Fruit fly (Drosophila melanogaster): ENCODE measurements around the gene CG7330.
A peak's percentile ranks its signal among the peaks of the same experiment; 100 is the strongest.

The CG7330 gene

dm6 chr3L:18172064-18172696 lies 23.5 kb downstream of the CG7330 start:
- TF ChIP-seq svp (GFP tag) (peak; percentile 33), CG6163 (GFP tag; IDR thresholded peaks at IDR 0.05) (no peak), CG6792 (GFP tag; optimal IDR thresholded peaks at IDR 0.05) (no peak), CG11902 (GFP tag; optimal IDR thresholded peaks at IDR 0.05) (no peak), CG16779 (tag; optimal IDR thresholded peaks at IDR 0.05) (no peak), CG6808 (GFP tag; optimal IDR thresholded peaks at IDR 0.05) (no peak), Eip93F (GFP tag; optimal IDR thresholded peaks at IDR 0.05) (no peak), esn (GFP tag; optimal IDR thresholded peaks at IDR 0.05) (no peak), Eip78C (GFP tag) (peak; percentile 22), Hr38 (GFP tag; optimal IDR thresholded peaks at IDR 0.05) (no peak), cyc (GFP tag; optimal IDR thresholded peaks at IDR 0.05) (no peak)

- no peak for TF ChIP-seq CG10631 (GFP tag; optimal IDR thresholded peaks at IDR 0.05)
- peak; percentile 32 for TF ChIP-seq dsx (GFP tag; optimal IDR thresholded peaks at IDR 0.05; ENCODE audit: poor library complexity, severe bottlenecking)
- peak; percentile 43 for TF ChIP-seq Eip78C (GFP tag)
Observed at dm6 chr3L:18173668-18174067, 24.9 kb downstream of the CG7330 start.

dm6 chr3L:18174833-18175232 lies 26.1 kb downstream of the CG7330 start:
- TF ChIP-seq CG1621 (tag; optimal IDR thresholded peaks at IDR 0.05) (no peak), achi (GFP tag; optimal IDR thresholded peaks at IDR 0.05) (no peak), dac (GFP tag; optimal IDR thresholded peaks at IDR 0.05) (no peak), Gug (GFP tag; IDR thresholded peaks at IDR 0.05) (no peak)

- no peak for TF ChIP-seq CG6808 (GFP tag; optimal IDR thresholded peaks at IDR 0.05)
- no peak for TF ChIP-seq CG32006 (GFP tag; optimal IDR thresholded peaks at IDR 0.05)
- TF ChIP-seq Hr39 (GFP tag; optimal IDR thresholded peaks at IDR 0.05) = no peak
- TF ChIP-seq fkh (GFP tag; optimal IDR thresholded peaks at IDR 0.05) = peak; percentile 82
- TF ChIP-seq CG6276 (GFP tag; optimal IDR thresholded peaks at IDR 0.05) = peak; percentile 2
- TF ChIP-seq CG11902 (GFP tag; optimal IDR thresholded peaks at IDR 0.05) = no peak
- TF ChIP-seq OdsH (GFP tag; optimal IDR thresholded peaks at IDR 0.05) = no peak
- no peak for TF ChIP-seq Sox102F (GFP tag; optimal IDR thresholded peaks at IDR 0.05)
- no peak for TF ChIP-seq CG3032 (tag; optimal IDR thresholded peaks at IDR 0.05)
- TF ChIP-seq eg (GFP tag; IDR thresholded peaks at IDR 0.05) = 0 out of 3 replicates have a peak, but pooled peaks have one; percentile 19
- TF ChIP-seq Eip78C (GFP tag) = peak; percentile 16
- no peak for TF ChIP-seq salr (GFP tag; optimal IDR thresholded peaks at IDR 0.05)
- no peak for TF ChIP-seq Hr38 (GFP tag; optimal IDR thresholded peaks at IDR 0.05)
- TF ChIP-seq CG8632 (GFP tag; optimal IDR thresholded peaks at IDR 0.05) = no peak
- TF ChIP-seq Met (GFP tag; optimal IDR thresholded peaks at IDR 0.05) = no peak
- TF ChIP-seq Sox15 (GFP tag; optimal IDR thresholded peaks at IDR 0.05) = no peak
- TF ChIP-seq esn (GFP tag; optimal IDR thresholded peaks at IDR 0.05) = no peak
- no peak for TF ChIP-seq CG8319 (GFP tag; optimal IDR thresholded peaks at IDR 0.05)
- no peak for TF ChIP-seq Sox14 (GFP tag; optimal IDR thresholded peaks at IDR 0.05)
- no peak for TF ChIP-seq fd59A (GFP tag; optimal IDR thresholded peaks at IDR 0.05)
- TF ChIP-seq Ets96B (tag; optimal IDR thresholded peaks at IDR 0.05) = no peak
- no peak for TF ChIP-seq Smox (GFP tag; optimal IDR thresholded peaks at IDR 0.05)
- no peak for TF ChIP-seq dac (GFP tag; optimal IDR thresholded peaks at IDR 0.05)
Observed at dm6 chr3L:18179564-18180201, 31.0 kb downstream of the CG7330 start.
